Worm (Caenorhabditis elegans) whole organism, L4 larva: Measurements from ENCODE around the gene Y44A6C.2.

Source experiments
- D1046.2 ChIP-seq: fragments of 200-800 bp; sonication (Bioruptor generic); IDR thresholded peaks from 2 replicates; pipeline ENCODE4 v1.3.6; 2022; ENCODE audit warnings: missing genetic modification characterization, missing compliant biosample characterization
- F37D6.2 ChIP-seq: sonication (generic microtip); optimal IDR thresholded peaks from 2 replicates; lab custom pipeline; 2016; ENCODE audit warnings: mild to moderate bottlenecking, missing genetic modification characterization, missing compliant biosample characterization
- R02D3.7 ChIP-seq: fragments of 150-350 bp; sonication (generic microtip); optimal IDR thresholded peaks from 3 replicates; lab custom pipeline; 2014; ENCODE audit warnings: missing biosample characterization, missing genetic modification characterization
- Y48G9A.11 ChIP-seq: fragments of 200-800 bp; sonication (Bioruptor generic); IDR thresholded peaks from 2 replicates; pipeline ENCODE4 v1.3.6; 2022; ENCODE audit warnings: missing genetic modification reagents, missing genetic modification characterization, missing compliant biosample characterization
- Y75B8A.6 ChIP-seq: fragments of 200-800 bp; sonication (Bioruptor generic); IDR thresholded peaks from 2 replicates; pipeline ENCODE4 v1.3.6; 2022; ENCODE audit warnings: missing genetic modification reagents, missing genetic modification characterization, missing compliant biosample characterization
- ZK337.2 ChIP-seq: fragments of 200-800 bp; sonication (Bioruptor generic); IDR thresholded peaks from 2 replicates; pipeline ENCODE4 v1.3.6; 2022; ENCODE audit warnings: missing genetic modification reagents, missing genetic modification characterization, missing compliant biosample characterization
- ZK546.5 ChIP-seq, 2 experiments: sonication (generic microtip); optimal IDR thresholded peaks; 2 replicates each; lab custom pipeline; 2017; ENCODE audit warnings: missing biosample characterization in 2 of 2, missing genetic modification characterization in 2 of 2
- aha-1 ChIP-seq: fragments of 150-350 bp; peaks from one replicate; lab custom pipeline; 2014; ENCODE audit warnings: missing biosample characterization, missing genetic modification characterization
- arid-1 ChIP-seq: fragments of 200-800 bp; sonication (Bioruptor generic); conservative IDR thresholded peaks from 2 replicates; pipeline ENCODE4 v1.3.6; 2022; ENCODE audit warnings: missing genetic modification reagents, missing genetic modification characterization, missing compliant biosample characterization
- attf-4 ChIP-seq: sonication (generic microtip); optimal IDR thresholded peaks from 3 replicates; lab custom pipeline; 2017; ENCODE audit warnings: missing biosample characterization, missing genetic modification characterization
- ceh-20 ChIP-seq: fragments of 200-800 bp; sonication (Bioruptor generic); IDR thresholded peaks from 2 replicates; pipeline ENCODE4 v1.3.6; 2022; ENCODE audit warnings: missing genetic modification reagents, missing genetic modification characterization, missing compliant biosample characterization
- ceh-28 ChIP-seq: fragments of 150-350 bp; optimal IDR thresholded peaks from 2 replicates; lab custom pipeline; 2014; ENCODE audit warnings: missing biosample characterization, missing genetic modification reagents, missing genetic modification characterization
- ceh-32 ChIP-seq: sonication (generic microtip); optimal IDR thresholded peaks from 2 replicates; lab custom pipeline; 2016; ENCODE audit warnings: mild to moderate bottlenecking, missing genetic modification characterization, missing compliant biosample characterization; ENCODE audit not compliant: poor library complexity
- ces-1 ChIP-seq: fragments of 150-350 bp; sonication (generic microtip); optimal IDR thresholded peaks from 4 replicates; lab custom pipeline; 2014; ENCODE audit warnings: missing biosample characterization, missing genetic modification reagents, missing genetic modification characterization
- cey-2 ChIP-seq: sonication (generic microtip); optimal IDR thresholded peaks from 3 replicates; lab custom pipeline; 2017; ENCODE audit warnings: missing genetic modification characterization, mild to moderate bottlenecking, missing compliant biosample characterization, antibody characterized with exemption, borderline replicate concordance; ENCODE audit not compliant: insufficient read depth
- ctbp-1 ChIP-seq: fragments of 200-800 bp; sonication (Bioruptor generic); IDR thresholded peaks from 2 replicates; pipeline ENCODE4 v1.3.6; 2022; ENCODE audit warnings: missing genetic modification reagents, missing genetic modification characterization, missing compliant biosample characterization
- daf-16 ChIP-seq, 3 experiments: sonication (generic microtip); optimal IDR thresholded peaks; 2 replicates each; lab custom pipeline; 2016 to 2017; ENCODE audit warnings: missing genetic modification characterization in 3 of 3, missing genetic modification reagents in 3 of 3, mild to moderate bottlenecking in 2 of 3, missing compliant biosample characterization in 2 of 3, missing biosample characterization in 1 of 3, moderate library complexity in 1 of 3
- duxl-1 ChIP-seq: sonication (generic microtip); optimal IDR thresholded peaks from 2 replicates; lab custom pipeline; 2016; ENCODE audit warnings: mild to moderate bottlenecking, missing genetic modification characterization, moderate library complexity, missing compliant biosample characterization; ENCODE audit not compliant: poor library complexity
- dve-1 ChIP-seq: sonication (generic microtip); optimal IDR thresholded peaks from 2 replicates; lab custom pipeline; 2017; ENCODE audit warnings: antibody characterized with exemption, mild to moderate bottlenecking, missing genetic modification characterization, missing compliant biosample characterization; ENCODE audit not compliant: insufficient read depth
- egl-27 ChIP-seq: sonication (generic microtip); optimal IDR thresholded peaks from 3 replicates; lab custom pipeline; 2017; ENCODE audit warnings: missing biosample characterization, missing genetic modification reagents, missing genetic modification characterization
- fkh-10 ChIP-seq: fragments of 150-350 bp; optimal IDR thresholded peaks from 2 replicates; lab custom pipeline; 2014; ENCODE audit warnings: missing biosample characterization, missing genetic modification reagents, missing genetic modification characterization
- hmg-1.1 ChIP-seq: fragments of 200-800 bp; sonication (Bioruptor generic); IDR thresholded peaks from 2 replicates; pipeline ENCODE4 v1.3.6; 2022; ENCODE audit warnings: missing genetic modification reagents, missing genetic modification characterization, missing compliant biosample characterization
- lim-7 ChIP-seq: fragments of 200-800 bp; sonication (Bioruptor generic); IDR thresholded peaks from 2 replicates; pipeline ENCODE4 v1.3.6; 2022; ENCODE audit warnings: missing genetic modification characterization, missing compliant biosample characterization
- lin-1 ChIP-seq: fragments of 200-800 bp; sonication (Bioruptor generic); IDR thresholded peaks from 2 replicates; pipeline ENCODE4 v1.3.6; 2022; ENCODE audit warnings: missing genetic modification reagents, missing genetic modification characterization, missing compliant biosample characterization
- lin-13 ChIP-seq: fragments of 150-350 bp; optimal IDR thresholded peaks from 2 replicates; lab custom pipeline; 2014; ENCODE audit warnings: missing biosample characterization, missing genetic modification reagents, missing genetic modification characterization
- lin-39 ChIP-seq: fragments of 150-350 bp; optimal IDR thresholded peaks from 2 replicates; lab custom pipeline; 2014; ENCODE audit warnings: missing biosample characterization, missing genetic modification reagents, missing genetic modification characterization
- madf-5 ChIP-seq, 2 experiments: fragments of 200-800 bp; sonication (Bioruptor generic); IDR thresholded peaks; 2 replicates each; pipeline ENCODE4 v1.3.6; 2022; ENCODE audit warnings: missing compliant biosample characterization in 2 of 2, missing genetic modification characterization in 2 of 2
- mep-1 ChIP-seq: fragments of 150-350 bp; sonication (generic microtip); optimal IDR thresholded peaks from 3 replicates; lab custom pipeline; 2014; ENCODE audit warnings: missing biosample characterization, missing genetic modification characterization
- mes-2 ChIP-seq: sonication (generic microtip); optimal IDR thresholded peaks from 2 replicates; lab custom pipeline; 2016; ENCODE audit warnings: missing genotype, mild to moderate bottlenecking, missing genetic modification characterization, missing compliant biosample characterization; ENCODE audit not compliant: poor library complexity, severe bottlenecking
- mxl-3 ChIP-seq: fragments of 200-800 bp; sonication (Bioruptor generic); optimal IDR thresholded peaks from 2 replicates; lab custom pipeline; 2018; ENCODE audit warnings: mild to moderate bottlenecking, missing genetic modification characterization, missing compliant biosample characterization
- nhr-11 ChIP-seq: fragments of 150-350 bp; optimal IDR thresholded peaks from 2 replicates; lab custom pipeline; 2014; ENCODE audit warnings: missing biosample characterization, missing genetic modification characterization
- nhr-25 ChIP-seq: sonication (generic microtip); optimal IDR thresholded peaks from 2 replicates; lab custom pipeline; 2017; ENCODE audit warnings: missing genetic modification characterization, mild to moderate bottlenecking, missing compliant biosample characterization, antibody characterized with exemption, moderate library complexity, borderline replicate concordance; ENCODE audit not compliant: insufficient read depth
- nhr-48 ChIP-seq: sonication (generic microtip); optimal IDR thresholded peaks from 2 replicates; lab custom pipeline; 2016; ENCODE audit warnings: mild to moderate bottlenecking, missing genetic modification characterization, missing compliant biosample characterization
- nhr-76 ChIP-seq: fragments of 150-350 bp; optimal IDR thresholded peaks from 2 replicates; lab custom pipeline; 2014; ENCODE audit warnings: missing biosample characterization, missing genetic modification characterization
- pha-4 ChIP-seq, 2 experiments: fragments of 150-350 bp in 1 of 2; fragments of 200-800 bp in 1 of 2; sonication (Bioruptor generic) in 1 of 2; IDR thresholded peaks in 1 of 2; optimal IDR thresholded peaks in 1 of 2; 2 replicates each; pipeline versions ENCODE4 v1.3.6 to Lab custom; 2014 to 2022; ENCODE audit warnings: missing genetic modification characterization in 2 of 2, missing genetic modification reagents in 2 of 2, missing biosample characterization in 1 of 2, missing compliant biosample characterization in 1 of 2
- pqm-1 ChIP-seq: sonication (generic microtip); optimal IDR thresholded peaks from 2 replicates; lab custom pipeline; 2017; ENCODE audit warnings: missing biosample characterization, missing genetic modification characterization
- saeg-2 ChIP-seq: fragments of 200-800 bp; sonication (Bioruptor generic); IDR thresholded peaks from 2 replicates; pipeline ENCODE4 v1.3.6; 2022; ENCODE audit warnings: missing genetic modification reagents, missing genetic modification characterization, missing compliant biosample characterization
- sdz-12 ChIP-seq: fragments of 200-800 bp; sonication (Bioruptor generic); optimal IDR thresholded peaks from 2 replicates; lab custom pipeline; 2018; ENCODE audit warnings: mild to moderate bottlenecking, missing genetic modification characterization, missing compliant biosample characterization
- set-16 ChIP-seq: fragments of 200-800 bp; sonication (Bioruptor generic); IDR thresholded peaks from 2 replicates; pipeline ENCODE4 v1.3.6; 2022; ENCODE audit warnings: missing genetic modification reagents, missing genetic modification characterization, missing compliant biosample characterization
- snpc-4 ChIP-seq: fragments of 150-350 bp; optimal IDR thresholded peaks from 2 replicates; lab custom pipeline; 2014; ENCODE audit warnings: missing biosample characterization, missing genetic modification characterization
- spr-1 ChIP-seq: sonication (generic microtip); optimal IDR thresholded peaks from 2 replicates; lab custom pipeline; 2016; ENCODE audit warnings: mild to moderate bottlenecking, missing genetic modification characterization, missing compliant biosample characterization
- tag-97 ChIP-seq: fragments of 200-800 bp; sonication (Bioruptor generic); IDR thresholded peaks from 2 replicates; pipeline ENCODE4 v1.3.6; 2022; ENCODE audit warnings: missing genetic modification characterization, missing compliant biosample characterization
- unc-130 ChIP-seq: sonication (generic microtip); optimal IDR thresholded peaks from 2 replicates; lab custom pipeline; 2016; ENCODE audit warnings: missing genetic modification reagents, missing genetic modification characterization, missing compliant biosample characterization
- unc-39 ChIP-seq: sonication (generic microtip); optimal IDR thresholded peaks from 2 replicates; lab custom pipeline; 2017; ENCODE audit warnings: missing biosample characterization, missing genetic modification characterization
- vab-7 ChIP-seq: fragments of 200-800 bp; sonication (Bioruptor generic); IDR thresholded peaks from 2 replicates; pipeline ENCODE4 v1.3.6; 2022; ENCODE audit warnings: missing genetic modification reagents, missing genetic modification characterization, missing compliant biosample characterization
- zag-1 ChIP-seq: fragments of 150-350 bp; optimal IDR thresholded peaks from 2 replicates; lab custom pipeline; 2014; ENCODE audit warnings: missing biosample characterization, missing genetic modification characterization
- zfp-3 ChIP-seq: fragments of 200-800 bp; sonication (Bioruptor generic); conservative IDR thresholded peaks from 2 replicates; pipeline ENCODE4 v1.3.6; 2022; ENCODE audit warnings: missing genetic modification reagents, missing genetic modification characterization, missing compliant biosample characterization
- ztf-11 ChIP-seq: fragments of 150-350 bp; optimal IDR thresholded peaks from 2 replicates; lab custom pipeline; 2014; ENCODE audit warnings: missing biosample characterization, missing genetic modification characterization

Y44A6C.2 gene

ce11 chrV:20712318-20712993 is 9.6 kb upstream of the Y44A6C.2 start:
- peak; percentile 88 for TF ChIP-seq cey-2 (tag; lab: Kevin White, UChicago)
- no peak for TF ChIP-seq ceh-32 (tag; lab: Kevin White, UChicago)
- TF ChIP-seq lin-13: no peak
- TF ChIP-seq ceh-28 (tag; lab: Kevin White, UChicago): no peak
- TF ChIP-seq Y48G9A.11 (GFP tag; lab: Robert Waterston, UW): no peak
- no peak for TF ChIP-seq lin-39 (tag; lab: Kevin White, UChicago)
- TF ChIP-seq egl-27 (tag; lab: Kevin White, UChicago): no peak
- no peak for TF ChIP-seq sdz-12
- no peak for TF ChIP-seq arid-1 (GFP tag; lab: Robert Waterston, UW)
- no peak for TF ChIP-seq nhr-76 (tag; lab: Kevin White, UChicago)
- TF ChIP-seq ces-1 (GFP tag; lab: Kevin White, UChicago): no peak
- TF ChIP-seq dve-1: peak; percentile 96
- TF ChIP-seq ctbp-1: 0 out of 2 replicates have a peak, but pooled peaks have one; percentile 12
- TF ChIP-seq snpc-4 (tag; lab: Kevin White, UChicago): no peak
- no peak for TF ChIP-seq D1046.2 (GFP tag; lab: Robert Waterston, UW)
- no peak for TF ChIP-seq zfp-3 (GFP tag; lab: Robert Waterston, UW)
- TF ChIP-seq ztf-11: no peak
- no peak for TF ChIP-seq tag-97
- TF ChIP-seq mes-2 (tag; lab: Kevin White, UChicago): peak; percentile 46
- peak; percentile 79 for TF ChIP-seq nhr-48 (tag; lab: Kevin White, UChicago)
- TF ChIP-seq Y75B8A.6: no peak
- no peak for TF ChIP-seq lim-7 (GFP tag; lab: Robert Waterston, UW)
- no peak for TF ChIP-seq R02D3.7 (tag; lab: Kevin White, UChicago)
- peak; percentile 91 for TF ChIP-seq pqm-1
- no peak for TF ChIP-seq nhr-11 (tag; lab: Kevin White, UChicago)
- TF ChIP-seq aha-1 (tag; lab: Kevin White, UChicago): peak; percentile 99
- TF ChIP-seq lin-1 (GFP tag; lab: Robert Waterston, UW): peak; percentile 19; the same call in 1 of the 2 replicates
- TF ChIP-seq hmg-1.1 (GFP tag; lab: Robert Waterston, UW): no peak
- TF ChIP-seq attf-4: no peak
- TF ChIP-seq madf-5 (GFP tag; IDR thresholded peaks at IDR 0.05; lab: Robert Waterston, UW): no peak
- TF ChIP-seq vab-7 (GFP tag; lab: Robert Waterston, UW): no peak
- no peak for TF ChIP-seq unc-130
- no peak for TF ChIP-seq spr-1 (tag; lab: Kevin White, UChicago)
- TF ChIP-seq ceh-20 (GFP tag; lab: Robert Waterston, UW): peak; percentile 71; the same call in 1 of the 2 replicates
- TF ChIP-seq mep-1 (tag; lab: Kevin White, UChicago): peak; percentile 32
- no peak for TF ChIP-seq nhr-25
- no peak for TF ChIP-seq unc-39 (tag; lab: Kevin White, UChicago)
- TF ChIP-seq zag-1: no peak
- peak in 1 of 2 experiments; percentile 36 for TF ChIP-seq daf-16 (GFP tag; optimal IDR thresholded peaks at IDR 0.05; lab: Kevin White, UChicago)
- peak; percentile 96 for TF ChIP-seq daf-16 (tag; optimal IDR thresholded peaks at IDR 0.05; lab: Kevin White, UChicago)
- peak; percentile 60 for TF ChIP-seq mxl-3
- no peak for TF ChIP-seq fkh-10
- TF ChIP-seq pha-4 (GFP tag; IDR thresholded peaks at IDR 0.05; lab: Robert Waterston, UW): 0 out of 2 replicates have a peak, but pooled peaks have one; percentile 40
- TF ChIP-seq pha-4 (tag; optimal IDR thresholded peaks at IDR 0.05; lab: Kevin White, UChicago): no peak
- TF ChIP-seq set-16: no peak
- TF ChIP-seq duxl-1 (tag; lab: Kevin White, UChicago): no peak
- no peak for TF ChIP-seq F37D6.2 (tag; lab: Kevin White, UChicago)
- TF ChIP-seq ZK337.2 (GFP tag; lab: Robert Waterston, UW): no peak
- TF ChIP-seq ZK546.5 (tag; optimal IDR thresholded peaks at IDR 0.05; lab: Kevin White, UChicago): no peak
- TF ChIP-seq saeg-2 (GFP tag; lab: Robert Waterston, UW): no peak
